Worm (Caenorhabditis elegans) whole organism, mixed stage, embryonic: ENCODE measurements around the gene cfim-2.

Source experiments
- M03D4.4 ChIP-seq: sonication (generic microtip); optimal IDR thresholded peaks from 2 replicates; lab custom pipeline; 2017; ENCODE audit warnings: mild to moderate bottlenecking, missing genetic modification characterization, missing compliant biosample characterization
- bed-3 ChIP-seq: fragments of 200-800 bp; sonication (Bioruptor generic); optimal IDR thresholded peaks from 3 replicates; lab custom pipeline; 2018; ENCODE audit warnings: mild to moderate bottlenecking, missing genetic modification characterization, moderate library complexity, missing compliant biosample characterization
- ceh-39 ChIP-seq: fragments of 150-350 bp; optimal IDR thresholded peaks from 2 replicates; lab custom pipeline; 2014; ENCODE audit warnings: missing biosample characterization, missing genetic modification characterization
- ceh-43 ChIP-seq: fragments of 200-800 bp; sonication (Bioruptor generic); optimal IDR thresholded peaks from 2 replicates; lab custom pipeline; 2018; ENCODE audit warnings: mild to moderate bottlenecking, missing genetic modification characterization, moderate library complexity, missing compliant biosample characterization
- ceh-83 ChIP-seq: fragments of 200-800 bp; sonication (Bioruptor generic); optimal IDR thresholded peaks from 2 replicates; lab custom pipeline; 2018; ENCODE audit warnings: mild to moderate bottlenecking, missing genetic modification characterization, missing compliant biosample characterization
- ces-1 ChIP-seq: fragments of 150-350 bp; optimal IDR thresholded peaks from 2 replicates; lab custom pipeline; 2014; ENCODE audit warnings: missing biosample characterization, missing genetic modification reagents, missing genetic modification characterization
- cnd-1 ChIP-seq: fragments of 200-800 bp; sonication (Bioruptor generic); optimal IDR thresholded peaks from 2 replicates; lab custom pipeline; 2018; ENCODE audit warnings: mild to moderate bottlenecking, missing genetic modification characterization, missing compliant biosample characterization
- drap-1 ChIP-seq: fragments of 200-800 bp; sonication (Bioruptor generic); optimal IDR thresholded peaks from 3 replicates; lab custom pipeline; 2018; ENCODE audit warnings: mild to moderate bottlenecking, missing genetic modification characterization, missing compliant biosample characterization
- elt-1 ChIP-seq: sonication (generic microtip); optimal IDR thresholded peaks from 2 replicates; lab custom pipeline; 2017; ENCODE audit warnings: missing genetic modification characterization, mild to moderate bottlenecking, missing compliant biosample characterization, antibody characterized with exemption, moderate library complexity, borderline replicate concordance; ENCODE audit not compliant: insufficient read depth
- elt-3 ChIP-seq: fragments of 150-350 bp; optimal IDR thresholded peaks from 2 replicates; lab custom pipeline; 2014; ENCODE audit warnings: missing biosample characterization, missing genetic modification characterization
- flh-1 ChIP-seq: fragments of 200-800 bp; sonication (Bioruptor generic); optimal IDR thresholded peaks from 2 replicates; lab custom pipeline; 2018; ENCODE audit warnings: mild to moderate bottlenecking, missing genetic modification characterization, moderate library complexity, missing compliant biosample characterization
- hlh-1 ChIP-seq: fragments of 150-350 bp; optimal IDR thresholded peaks from 2 replicates; lab custom pipeline; 2014; ENCODE audit warnings: missing biosample characterization, missing genetic modification reagents, missing genetic modification characterization
- lin-13 ChIP-seq: fragments of 150-350 bp; optimal IDR thresholded peaks from 2 replicates; lab custom pipeline; 2014; ENCODE audit warnings: missing biosample characterization, missing genetic modification characterization
- lsy-2 ChIP-seq: fragments of 150-350 bp; optimal IDR thresholded peaks from 2 replicates; lab custom pipeline; 2014; ENCODE audit warnings: missing biosample characterization, missing genetic modification characterization
- mab-5 ChIP-seq: fragments of 150-350 bp; optimal IDR thresholded peaks from 2 replicates; lab custom pipeline; 2014; ENCODE audit warnings: missing biosample characterization, missing genetic modification characterization
- mep-1 ChIP-seq: fragments of 150-350 bp; optimal IDR thresholded peaks from 2 replicates; lab custom pipeline; 2017; ENCODE audit warnings: missing biosample characterization, missing genetic modification reagents, missing genetic modification characterization, inconsistent platforms
- mls-2 ChIP-seq: sonication (generic microtip); optimal IDR thresholded peaks from 2 replicates; lab custom pipeline; 2016; ENCODE audit warnings: mild to moderate bottlenecking, missing genetic modification characterization, moderate library complexity, missing compliant biosample characterization
- nhr-12 ChIP-seq: fragments of 150-350 bp; optimal IDR thresholded peaks from 2 replicates; lab custom pipeline; 2014; ENCODE audit warnings: missing biosample characterization, missing genetic modification characterization
- nhr-2 ChIP-seq: fragments of 150-350 bp; optimal IDR thresholded peaks from 2 replicates; lab custom pipeline; 2014; ENCODE audit warnings: missing biosample characterization, missing genetic modification characterization
- pha-4 ChIP-seq: fragments of 150-350 bp; optimal IDR thresholded peaks from 2 replicates; lab custom pipeline; 2018; ENCODE audit warnings: missing biosample characterization, missing genetic modification reagents, missing genetic modification characterization
- sem-2 ChIP-seq: fragments of 200-800 bp; sonication (Bioruptor generic); optimal IDR thresholded peaks from 2 replicates; lab custom pipeline; 2018; ENCODE audit warnings: mild to moderate bottlenecking, missing genetic modification characterization, missing compliant biosample characterization
- snpc-4 ChIP-seq: fragments of 150-350 bp; optimal IDR thresholded peaks from 2 replicates; lab custom pipeline; 2014; ENCODE audit warnings: missing biosample characterization, missing genetic modification characterization
- sptf-1 ChIP-seq: sonication (generic microtip); optimal IDR thresholded peaks from 2 replicates; lab custom pipeline; 2017; ENCODE audit warnings: mild to moderate bottlenecking, missing genetic modification characterization, moderate library complexity, missing compliant biosample characterization
- tbx-8 ChIP-seq: fragments of 200-800 bp; sonication (Bioruptor generic); optimal IDR thresholded peaks from 2 replicates; lab custom pipeline; 2018; ENCODE audit warnings: mild to moderate bottlenecking, missing genetic modification characterization, moderate library complexity, missing compliant biosample characterization
- unc-120 ChIP-seq: sonication (generic microtip); optimal IDR thresholded peaks from 2 replicates; lab custom pipeline; 2017; ENCODE audit warnings: missing genetic modification characterization, missing compliant biosample characterization; ENCODE audit not compliant: poor library complexity, severe bottlenecking
- unc-39 ChIP-seq: fragments of 150-350 bp; optimal IDR thresholded peaks from 2 replicates; lab custom pipeline; 2014; ENCODE audit warnings: missing biosample characterization, missing genetic modification characterization
- unc-62 ChIP-seq: fragments of 150-350 bp; optimal IDR thresholded peaks from 2 replicates; lab custom pipeline; 2014; ENCODE audit warnings: missing biosample characterization, missing genetic modification reagents, missing genetic modification characterization
- zip-8 ChIP-seq: fragments of 150-350 bp; optimal IDR thresholded peaks from 2 replicates; lab custom pipeline; 2014; ENCODE audit warnings: missing biosample characterization, missing genetic modification characterization
- ztf-11 ChIP-seq: fragments of 150-350 bp; optimal IDR thresholded peaks from 2 replicates; lab custom pipeline; 2014; ENCODE audit warnings: missing biosample characterization, missing genetic modification characterization

cfim-2 gene

DNA sequence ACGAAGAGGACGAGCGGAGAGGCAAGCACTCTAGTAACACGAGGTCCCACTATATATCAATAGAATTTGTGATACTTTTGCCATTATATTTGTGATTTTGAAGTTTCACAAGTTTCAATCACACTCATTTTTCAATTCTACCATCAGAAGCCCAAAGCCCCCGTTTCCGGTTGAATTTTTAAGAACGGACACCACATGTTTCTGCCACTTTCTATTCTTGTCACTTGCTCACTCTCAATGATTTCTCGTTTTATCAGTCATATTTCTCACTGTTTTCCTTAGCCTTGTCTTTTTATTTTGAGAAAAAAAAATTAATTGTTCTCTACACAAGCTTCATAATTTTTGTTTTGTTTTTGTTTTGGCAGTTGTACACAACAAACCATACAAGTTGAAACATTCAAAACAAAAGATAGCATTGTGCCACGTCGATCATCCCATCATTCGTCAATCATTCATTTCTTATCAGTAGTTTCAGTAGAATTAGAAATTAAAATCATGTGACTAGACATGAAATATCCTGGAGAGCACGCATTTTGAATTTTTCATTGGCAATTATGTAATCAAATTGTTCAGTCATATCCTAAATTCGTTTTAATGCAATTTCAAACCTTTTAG lies 25.9 kb downstream of the cfim-2 start:
- TF ChIP-seq elt-1, result no peak
- TF ChIP-seq bed-3 (GFP tag; lab: Kevin White, UChicago), result no peak
- no peak for TF ChIP-seq lin-13 (tag; lab: Kevin White, UChicago)
- no peak for TF ChIP-seq hlh-1
- no peak for TF ChIP-seq zip-8 (tag; lab: Kevin White, UChicago)
- TF ChIP-seq ceh-83 (GFP tag; lab: Kevin White, UChicago), result no peak
- TF ChIP-seq cnd-1 (tag; lab: Kevin White, UChicago), result no peak
- no peak for TF ChIP-seq snpc-4 (tag; lab: Kevin White, UChicago)
- TF ChIP-seq flh-1 (GFP tag; lab: Kevin White, UChicago), result no peak
- TF ChIP-seq sem-2 (GFP tag; lab: Kevin White, UChicago), result no peak
- no peak for TF ChIP-seq nhr-12 (tag; lab: Kevin White, UChicago)
- TF ChIP-seq pha-4, result no peak
- no peak for TF ChIP-seq ces-1 (GFP tag; lab: Kevin White, UChicago)
- no peak for TF ChIP-seq mls-2 (tag; lab: Kevin White, UChicago)
- TF ChIP-seq elt-3 (tag; lab: Kevin White, UChicago), result no peak

DNA sequence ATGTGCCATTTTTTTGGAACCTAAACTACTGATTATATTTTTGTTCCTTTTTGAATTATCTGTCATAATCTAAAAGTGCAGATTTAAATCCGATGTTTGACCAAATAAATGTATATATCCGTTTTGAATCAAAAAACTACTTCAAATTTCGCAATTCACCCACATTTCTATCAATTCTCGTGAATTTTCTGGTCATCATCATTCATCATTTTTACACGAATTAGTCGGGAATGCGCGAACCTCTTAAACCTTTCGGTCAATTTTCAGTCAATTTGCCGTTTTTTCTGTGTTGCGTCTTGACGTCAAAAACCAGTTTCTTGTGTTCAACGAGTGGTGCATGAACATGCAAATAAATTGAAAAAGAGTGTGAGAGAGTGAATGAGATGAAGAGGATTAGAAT lies 28.0 kb downstream of the cfim-2 start:
- TF ChIP-seq hlh-1 (no peak), drap-1 (GFP tag; lab: Kevin White, UChicago) (no peak), ceh-39 (tag; lab: Kevin White, UChicago) (no peak), mep-1 (tag; lab: Kevin White, UChicago) (no peak), unc-39 (tag; lab: Kevin White, UChicago) (no peak), elt-3 (tag; lab: Kevin White, UChicago) (no peak), flh-1 (GFP tag; lab: Kevin White, UChicago) (no peak), ces-1 (GFP tag; lab: Kevin White, UChicago) (no peak), bed-3 (GFP tag; lab: Kevin White, UChicago) (no peak), pha-4 (no peak), ceh-43 (GFP tag; lab: Kevin White, UChicago) (no peak)
- TF ChIP-seq, all 35 proteins: peak for 0

DNA sequence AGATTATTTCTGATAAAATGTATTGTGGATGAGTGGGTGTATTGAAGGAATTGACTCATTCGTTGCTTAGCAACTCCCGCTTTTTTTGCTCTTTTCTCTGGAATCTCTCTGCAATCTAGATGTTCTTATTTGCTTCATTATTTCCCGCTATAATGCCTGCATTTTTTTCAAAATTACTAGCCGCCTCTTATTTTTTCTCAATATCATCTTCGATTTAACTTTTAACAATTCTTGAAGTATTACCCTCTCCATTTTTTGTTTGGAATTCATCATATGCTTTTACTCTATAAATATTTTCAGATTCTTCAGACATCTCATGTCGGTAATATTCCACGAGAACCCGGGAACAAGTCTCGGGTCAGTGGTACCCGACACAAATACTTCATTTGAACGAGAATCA lies 30.1 kb downstream of the cfim-2 start, which contains the start of gene tpra-1:
tpra-1 (plus strand) TSS at position 301 of the 400 bp plus-strand sequence.
- TF ChIP-seq tbx-8 (GFP tag; lab: Kevin White, UChicago) (no peak), mab-5 (tag; lab: Kevin White, UChicago) (no peak), mls-2 (tag; lab: Kevin White, UChicago) (no peak), unc-120 (tag; lab: Kevin White, UChicago) (no peak), cnd-1 (tag; lab: Kevin White, UChicago) (no peak), ces-1 (GFP tag; lab: Kevin White, UChicago) (no peak), lin-13 (tag; lab: Kevin White, UChicago) (no peak), zip-8 (tag; lab: Kevin White, UChicago) (no peak), ceh-43 (GFP tag; lab: Kevin White, UChicago) (no peak), lsy-2 (tag; lab: Kevin White, UChicago) (no peak)

DNA sequence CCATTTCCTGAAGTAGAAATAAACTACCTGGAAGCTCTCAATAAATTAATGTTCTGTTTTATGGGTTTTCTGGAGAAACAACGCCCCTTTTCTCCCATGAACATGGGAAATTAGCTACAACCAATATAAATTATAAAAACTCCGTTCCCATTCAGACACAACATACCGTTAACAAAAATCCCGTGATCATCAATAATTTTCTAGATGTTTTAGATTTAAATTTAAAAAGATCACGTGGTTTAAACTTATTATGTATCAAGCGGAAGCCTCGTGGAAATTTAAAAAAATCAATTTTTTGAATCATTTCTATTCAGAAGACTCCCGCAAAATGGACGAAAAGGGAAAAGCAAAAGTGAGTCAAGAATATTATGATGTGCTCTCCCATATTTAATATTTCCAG lies 39.8 kb downstream of the cfim-2 start, which contains the start of gene C53B4.2:
C53B4.2 (plus strand) TSS at position 301 of the 400 bp plus-strand sequence.
- TF ChIP-seq zip-8 (tag; lab: Kevin White, UChicago) (no peak), unc-39 (tag; lab: Kevin White, UChicago) (no peak), drap-1 (GFP tag; lab: Kevin White, UChicago) (no peak), mls-2 (tag; lab: Kevin White, UChicago) (no peak), ceh-43 (GFP tag; lab: Kevin White, UChicago) (no peak), hlh-1 (no peak), sptf-1 (tag; lab: Kevin White, UChicago) (no peak), M03D4.4 (tag; lab: Kevin White, UChicago) (no peak), tbx-8 (GFP tag; lab: Kevin White, UChicago) (no peak), nhr-12 (tag; lab: Kevin White, UChicago) (no peak), bed-3 (GFP tag; lab: Kevin White, UChicago) (no peak), ztf-11 (no peak)

DNA sequence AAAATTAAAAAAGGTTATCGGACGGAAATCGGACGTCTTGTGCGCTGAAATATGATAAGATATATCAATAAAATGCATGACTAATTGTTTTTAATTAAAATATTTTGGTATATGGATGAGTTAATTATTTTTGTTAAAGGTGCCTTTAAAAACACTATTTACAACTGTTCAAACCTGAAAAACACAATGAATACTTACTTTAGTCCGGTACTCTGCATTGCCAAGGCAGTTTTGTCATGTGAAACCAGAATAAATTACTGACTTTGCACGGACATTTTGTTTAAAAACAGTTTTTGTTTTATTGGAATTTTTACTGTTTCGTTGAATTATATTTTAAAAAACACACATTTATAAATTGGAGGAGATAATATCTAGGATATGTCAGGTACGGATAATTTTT lies 41.9 kb downstream of the cfim-2 start, which contains the start of gene suex-2:
suex-2 (plus strand) TSS at position 301 of the 400 bp plus-strand sequence.
- TF ChIP-seq sptf-1 (tag; lab: Kevin White, UChicago), result no peak
- no peak for TF ChIP-seq unc-62
- TF ChIP-seq lsy-2 (tag; lab: Kevin White, UChicago), result no peak
- no peak for TF ChIP-seq mep-1 (tag; lab: Kevin White, UChicago)
- no peak for TF ChIP-seq tbx-8 (GFP tag; lab: Kevin White, UChicago)
- TF ChIP-seq nhr-2 (tag; lab: Kevin White, UChicago), result no peak
- TF ChIP-seq bed-3 (GFP tag; lab: Kevin White, UChicago), result no peak
